Worm (Caenorhabditis elegans): ENCODE data around the gene cnc-11.

Gene cnc-11

ce11 chrV:1474486-1475125 lies 32.5 kb downstream of the cnc-11 start, which contains the start of the genes F53E2.2 and unc-60 (continued):
- TF ChIP-seq tlf-1 (GFP tag; optimal IDR thresholded peaks at IDR 0.05) (no peak), mes-4 (tag; optimal IDR thresholded peaks at IDR 0.05) (no peak), lag-1 (GFP tag; IDR thresholded peaks at IDR 0.05) (no peak), let-526 (GFP tag; IDR thresholded peaks at IDR 0.05) (0 out of 2 replicates have a peak, but pooled peaks have one; percentile 42), ztf-25 (GFP tag; IDR thresholded peaks at IDR 0.05) (no peak), D2030.7 (GFP tag; IDR thresholded peaks at IDR 0.05) (no peak), hrde-1 (tag; optimal IDR thresholded peaks at IDR 0.05; ENCODE audit: borderline replicate concordance) (no peak), hlh-12 (tag; optimal IDR thresholded peaks at IDR 0.05) (no peak), lir-1 (GFP tag; conservative IDR thresholded peaks at IDR 0.05) (no peak), unc-130 (GFP tag; optimal IDR thresholded peaks at IDR 0.05) (no peak), mcd-1 (GFP tag; IDR thresholded peaks at IDR 0.05) (peak; percentile 72), nfya-2 (GFP tag; IDR thresholded peaks at IDR 0.05) (no peak), egrh-3 (GFP tag; IDR thresholded peaks at IDR 0.05) (peak; percentile 68), lin-54 (GFP tag; optimal IDR thresholded peaks at IDR 0.05) (no peak), ztf-28 (GFP tag; IDR thresholded peaks at IDR 0.05) (no peak), F33H1.4 (GFP tag; IDR thresholded peaks at IDR 0.05) (no peak), die-1 (tag; optimal IDR thresholded peaks at IDR 0.05) (peak; percentile 30), ceh-91 (GFP tag; IDR thresholded peaks at IDR 0.05) (no peak), F10E7.11 (tag; optimal IDR thresholded peaks at IDR 0.05) (no peak), mel-28 (tag; optimal IDR thresholded peaks at IDR 0.05; ENCODE audit: borderline replicate concordance) (no peak), rcor-1 (GFP tag; IDR thresholded peaks at IDR 0.05) (no peak), ekl-4 (GFP tag; IDR thresholded peaks at IDR 0.05) (peak; percentile 15; the same call in 1 of the 2 replicates), gei-17 (GFP tag; optimal IDR thresholded peaks at IDR 0.05) (no peak), him-1 (tag; optimal IDR thresholded peaks at IDR 0.05) (no peak), Y56A3A.18 (GFP tag; IDR thresholded peaks at IDR 0.05) (no peak), ztf-22 (GFP tag; optimal IDR thresholded peaks at IDR 0.05) (peak; percentile 57), T07F8.4 (tag; optimal IDR thresholded peaks at IDR 0.05) (no peak), lin-35 (GFP tag; optimal IDR thresholded peaks at IDR 0.05) (peak in 1 of 3 experiments; percentile 71), B0261.1 (tag; optimal IDR thresholded peaks at IDR 0.05) (no peak), tbx-9 (tag; optimal IDR thresholded peaks at IDR 0.05; ENCODE audit: borderline replicate concordance) (no peak), F23B12.7 (tag; optimal IDR thresholded peaks at IDR 0.05; ENCODE audit: insufficient read depth) (no peak), ztf-18 (tag; optimal IDR thresholded peaks at IDR 0.05) (no peak), F57A8.1 (GFP tag; optimal IDR thresholded peaks at IDR 0.05) (no peak), fkh-3 (tag; optimal IDR thresholded peaks at IDR 0.05) (no peak), Y79H2A.3 (GFP tag; conservative IDR thresholded peaks at IDR 0.05) (no peak), sptf-2 (GFP tag; optimal IDR thresholded peaks at IDR 0.05) (no peak), Y95B8A.8 (GFP tag; IDR thresholded peaks at IDR 0.05) (no peak), mxl-1 (tag; optimal IDR thresholded peaks at IDR 0.05) (no peak), hmg-1.2 (GFP tag; IDR thresholded peaks at IDR 0.05) (peak; percentile 67; the same call in 1 of the 2 replicates), rpc-1 (optimal IDR thresholded peaks at IDR 0.05) (no peak), rpc-1 (tag; optimal IDR thresholded peaks at IDR 0.05) (no peak), dpff-1 (tag; optimal IDR thresholded peaks at IDR 0.05) (no peak), tbp1 (GFP tag; optimal IDR thresholded peaks at IDR 0.05) (no peak), F55B11.4 (tag; optimal IDR thresholded peaks at IDR 0.05; ENCODE audit: borderline replicate concordance, insufficient read depth) (no peak), dox-1 (GFP tag; IDR thresholded peaks at IDR 0.05) (peak; percentile 72), hmg-20 (GFP tag; IDR thresholded peaks at IDR 0.05) (no peak), rec-8 (tag; optimal IDR thresholded peaks at IDR 0.05) (no peak), lsl-1 (GFP tag; optimal IDR thresholded peaks at IDR 0.05) (no peak)
